Worm (Caenorhabditis elegans) whole organism, L1 larva: ENCODE measurements around the gene mms-19.

Experiments
- C04F5.9 ChIP-seq: sonication (generic microtip); optimal IDR thresholded peaks from 2 replicates; lab custom pipeline; 2016; ENCODE audit warnings: missing genetic modification characterization, missing compliant biosample characterization
- C16A3.4 ChIP-seq: fragments of 150-350 bp; optimal IDR thresholded peaks from 2 replicates; lab custom pipeline; 2014; ENCODE audit warnings: missing biosample characterization, missing genetic modification characterization
- aly-2 ChIP-seq: fragments of 150-350 bp; optimal IDR thresholded peaks from 2 replicates; lab custom pipeline; 2014; ENCODE audit warnings: missing biosample characterization, missing genetic modification characterization
- ama-1 ChIP-seq: fragments of 150-350 bp; optimal IDR thresholded peaks from 2 replicates; lab custom pipeline; 2014
- ceh-63 ChIP-seq: fragments of 200-800 bp; sonication (Bioruptor generic); optimal IDR thresholded peaks from 2 replicates; lab custom pipeline; 2018; ENCODE audit warnings: mild to moderate bottlenecking, missing genetic modification characterization, missing compliant biosample characterization
- ceh-82 ChIP-seq, 3 experiments: fragments of 150-350 bp in 1 of 3; sonication (generic microtip) in 2 of 3; optimal IDR thresholded peaks; 2 replicates each; lab custom pipeline; 2014 to 2017; ENCODE audit warnings: missing biosample characterization in 3 of 3, missing genetic modification characterization in 3 of 3
- ceh-88 ChIP-seq: fragments of 200-800 bp; sonication (Bioruptor generic); IDR thresholded peaks from 2 replicates; pipeline ENCODE4 v1.3.6; 2022; ENCODE audit warnings: missing genetic modification characterization, missing compliant biosample characterization
- ceh-90 ChIP-seq: sonication (generic microtip); optimal IDR thresholded peaks from 2 replicates; lab custom pipeline; 2016; ENCODE audit warnings: missing genetic modification characterization, missing compliant biosample characterization
- ces-1 ChIP-seq: fragments of 150-350 bp; optimal IDR thresholded peaks from 2 replicates; lab custom pipeline; 2014; ENCODE audit warnings: missing biosample characterization, missing genetic modification reagents, missing genetic modification characterization
- dpl-1 ChIP-seq, 3 experiments: fragments of 150-350 bp in 2 of 3; sonication (generic microtip) in 1 of 3; optimal IDR thresholded peaks; 2 replicates each; lab custom pipeline; 2014 to 2017; ENCODE audit warnings: missing biosample characterization in 3 of 3, missing genetic modification characterization in 3 of 3, missing genetic modification reagents in 3 of 3
- efl-3 ChIP-seq: fragments of 200-800 bp; sonication (Bioruptor generic); optimal IDR thresholded peaks from 2 replicates; lab custom pipeline; 2018; ENCODE audit warnings: mild to moderate bottlenecking, missing genetic modification characterization, missing compliant biosample characterization
- egl-13 ChIP-seq: sonication (generic microtip); optimal IDR thresholded peaks from 2 replicates; lab custom pipeline; 2016; ENCODE audit warnings: missing genotype, missing genetic modification reagents, missing genetic modification characterization, missing compliant biosample characterization
- elt-2 ChIP-seq: sonication (generic microtip); optimal IDR thresholded peaks from 2 replicates; lab custom pipeline; 2016; ENCODE audit warnings: missing genetic modification characterization, mild to moderate bottlenecking, inconsistent platforms, missing compliant biosample characterization, missing genetic modification reagents
- elt-3 ChIP-seq, 6 experiments: fragments of 150-350 bp in 1 of 6; sonication (generic microtip); optimal IDR thresholded peaks; 2 replicates each; lab custom pipeline; 2017 to 2018; ENCODE audit warnings: missing biosample characterization in 6 of 6, missing genetic modification characterization in 6 of 6, inconsistent platforms in 1 of 6
- ets-5 ChIP-seq: fragments of 200-800 bp; sonication (Bioruptor generic); IDR thresholded peaks from 2 replicates; pipeline ENCODE4 v1.3.6; 2022; ENCODE audit warnings: missing genetic modification characterization, missing compliant biosample characterization
- fkh-10 ChIP-seq: sonication (generic microtip); optimal IDR thresholded peaks from 2 replicates; lab custom pipeline; 2017; ENCODE audit warnings: missing biosample characterization, missing genetic modification reagents, missing genetic modification characterization
- fkh-8 ChIP-seq: sonication (generic microtip); optimal IDR thresholded peaks from 2 replicates; lab custom pipeline; 2016; ENCODE audit warnings: mild to moderate bottlenecking, missing genetic modification characterization, missing compliant biosample characterization
- fos-1 ChIP-seq: fragments of 150-350 bp; optimal IDR thresholded peaks from 2 replicates; lab custom pipeline; 2014; ENCODE audit warnings: missing biosample characterization, missing genetic modification characterization
- hlh-4 ChIP-seq: sonication (generic microtip); optimal IDR thresholded peaks from 2 replicates; lab custom pipeline; 2016; ENCODE audit warnings: mild to moderate bottlenecking, missing genetic modification characterization, missing compliant biosample characterization
- isw-1 ChIP-seq: fragments of 200-800 bp; sonication (Bioruptor generic); IDR thresholded peaks from 2 replicates; pipeline ENCODE4 v1.3.6; 2022; ENCODE audit warnings: missing genetic modification characterization, missing compliant biosample characterization
- jun-1 ChIP-seq: fragments of 150-350 bp; optimal IDR thresholded peaks from 2 replicates; lab custom pipeline; 2014; ENCODE audit warnings: missing biosample characterization, missing genetic modification reagents, missing genetic modification characterization
- lin-14 ChIP-seq: fragments of 200-800 bp; sonication (Bioruptor generic); optimal IDR thresholded peaks from 2 replicates; lab custom pipeline; 2018; ENCODE audit warnings: mild to moderate bottlenecking, missing genetic modification characterization, moderate library complexity, missing compliant biosample characterization
- lin-15B ChIP-seq: fragments of 150-350 bp; sonication (generic microtip); optimal IDR thresholded peaks from 3 replicates; lab custom pipeline; 2014; ENCODE audit warnings: missing biosample characterization, missing genetic modification characterization
- lsy-2 ChIP-seq, 2 experiments: fragments of 150-350 bp; optimal IDR thresholded peaks; 2 replicates each; lab custom pipeline; 2014; ENCODE audit warnings: missing biosample characterization in 2 of 2, missing genetic modification characterization in 2 of 2
- mep-1 ChIP-seq: fragments of 150-350 bp; optimal IDR thresholded peaks from 2 replicates; lab custom pipeline; 2014; ENCODE audit warnings: missing biosample characterization, missing genetic modification characterization
- nhr-12 ChIP-seq: sonication (generic microtip); optimal IDR thresholded peaks from 2 replicates; lab custom pipeline; 2017; ENCODE audit warnings: missing biosample characterization, missing genetic modification characterization
- nhr-19 ChIP-seq: fragments of 200-800 bp; sonication (Bioruptor generic); conservative IDR thresholded peaks from 2 replicates; pipeline ENCODE4 v1.3.6; 2022; ENCODE audit warnings: missing genetic modification characterization, missing compliant biosample characterization
- nhr-47 ChIP-seq: sonication (generic microtip); optimal IDR thresholded peaks from 2 replicates; lab custom pipeline; 2016; ENCODE audit warnings: mild to moderate bottlenecking, missing genetic modification characterization, moderate library complexity, missing compliant biosample characterization
- nhr-71 ChIP-seq: sonication (generic microtip); optimal IDR thresholded peaks from 2 replicates; lab custom pipeline; 2016; ENCODE audit warnings: mild to moderate bottlenecking, missing genetic modification characterization, moderate library complexity, missing compliant biosample characterization
- nhr-84 ChIP-seq: sonication (generic microtip); optimal IDR thresholded peaks from 2 replicates; lab custom pipeline; 2017; ENCODE audit warnings: missing biosample characterization, missing genetic modification characterization
- nhr-85 ChIP-seq: sonication (generic microtip); peaks from one replicate; lab custom pipeline; 2016; ENCODE audit warnings: missing genetic modification characterization, inconsistent platforms, missing compliant biosample characterization
- pag-3 ChIP-seq: sonication (generic microtip); optimal IDR thresholded peaks from 2 replicates; lab custom pipeline; 2017; ENCODE audit warnings: missing genetic modification characterization, mild to moderate bottlenecking, missing compliant biosample characterization, antibody characterized with exemption, borderline replicate concordance; ENCODE audit not compliant: insufficient read depth
- pax-3 ChIP-seq: fragments of 200-800 bp; sonication (Bioruptor generic); optimal IDR thresholded peaks from 2 replicates; lab custom pipeline; 2018; ENCODE audit warnings: mild to moderate bottlenecking, missing genetic modification characterization, moderate library complexity, missing compliant biosample characterization
- rnt-1 ChIP-seq: sonication (generic microtip); optimal IDR thresholded peaks from 2 replicates; lab custom pipeline; 2016; ENCODE audit warnings: mild to moderate bottlenecking, missing genetic modification characterization, moderate library complexity, missing compliant biosample characterization
- snu-23 ChIP-seq: sonication (generic microtip); optimal IDR thresholded peaks from 2 replicates; lab custom pipeline; 2016; ENCODE audit warnings: missing genetic modification characterization, missing compliant biosample characterization
- sox-4 ChIP-seq: sonication (generic microtip); optimal IDR thresholded peaks from 2 replicates; lab custom pipeline; 2016; ENCODE audit warnings: missing genetic modification characterization, missing compliant biosample characterization
- sptf-1 ChIP-seq: fragments of 150-350 bp; optimal IDR thresholded peaks from 2 replicates; lab custom pipeline; 2014; ENCODE audit warnings: missing biosample characterization, missing genetic modification characterization
- tlp-1 ChIP-seq: fragments of 150-350 bp; optimal IDR thresholded peaks from 2 replicates; lab custom pipeline; 2014; ENCODE audit warnings: missing biosample characterization, missing genetic modification characterization
- unc-130 ChIP-seq: fragments of 150-350 bp; optimal IDR thresholded peaks from 2 replicates; lab custom pipeline; 2017; ENCODE audit warnings: missing biosample characterization, missing genetic modification characterization, inconsistent platforms
- unc-86 ChIP-seq: sonication (generic microtip); optimal IDR thresholded peaks from 2 replicates; lab custom pipeline; 2016; ENCODE audit warnings: missing genetic modification characterization, missing compliant biosample characterization
- unc-98 ChIP-seq: fragments of 200-800 bp; sonication (Bioruptor generic); IDR thresholded peaks from 2 replicates; pipeline ENCODE4 v1.3.6; 2022; ENCODE audit warnings: missing genetic modification characterization, missing compliant biosample characterization
- vab-15 ChIP-seq: sonication (generic microtip); optimal IDR thresholded peaks from 2 replicates; lab custom pipeline; 2017; ENCODE audit warnings: missing genotype, mild to moderate bottlenecking, missing genetic modification characterization, missing compliant biosample characterization
- ztf-4 ChIP-seq: fragments of 150-350 bp; optimal IDR thresholded peaks from 2 replicates; lab custom pipeline; 2014; ENCODE audit warnings: missing biosample characterization, missing genetic modification characterization

mms-19 gene

ce11 chrV:5538500-5538899 is 24.4 kb downstream of the mms-19 start, which contains the start of gene cft-1:
TSS of gene cft-1 (plus strand) at chrV:5538800.
- TF ChIP-seq ceh-63 (no peak), lin-15B (tag; lab: Kevin White, UChicago) (no peak), C04F5.9 (tag; lab: Kevin White, UChicago) (no peak), dpl-1 (GFP tag; optimal IDR thresholded peaks at IDR 0.05; lab: Kevin White, UChicago) (no peak), C16A3.4 (tag; lab: Kevin White, UChicago) (no peak), efl-3 (GFP tag; lab: Kevin White, UChicago) (no peak), rnt-1 (tag; lab: Kevin White, UChicago) (no peak), unc-130 (no peak), pag-3 (no peak), lin-14 (no peak), ets-5 (GFP tag; lab: Robert Waterston, UW) (no peak), ces-1 (no peak), fos-1 (tag; lab: Kevin White, UChicago) (no peak), vab-15 (no peak), sptf-1 (tag; lab: Kevin White, UChicago) (no peak), hlh-4 (tag; lab: Kevin White, UChicago) (no peak)
- TF ChIP-seq, all 84 proteins: peak for 0

- TF ChIP-seq tlp-1 (tag; lab: Kevin White, UChicago) (no peak), egl-13 (no peak), ceh-82 (tag; optimal IDR thresholded peaks at IDR 0.05; lab: Kevin White, UChicago) (no peak), isw-1 (GFP tag; lab: Robert Waterston, UW) (no peak), unc-86 (tag; lab: Kevin White, UChicago) (no peak), snu-23 (GFP tag; lab: Kevin White, UChicago) (no peak), elt-3 (tag; optimal IDR thresholded peaks at IDR 0.05; lab: Kevin White, UChicago) (no peak), ceh-88 (GFP tag; lab: Robert Waterston, UW) (no peak), ama-1 (lab: Kevin White, UChicago) (no peak), nhr-12 (tag; lab: Kevin White, UChicago) (no peak), ztf-4 (tag; lab: Kevin White, UChicago) (no peak), fkh-10 (GFP tag; lab: Kevin White, UChicago) (no peak), ceh-90 (tag; lab: Kevin White, UChicago) (no peak), elt-2 (tag; lab: Kevin White, UChicago) (no peak), sox-4 (tag; lab: Kevin White, UChicago) (no peak), unc-98 (GFP tag; lab: Robert Waterston, UW) (no peak), lsy-2 (tag; optimal IDR thresholded peaks at IDR 0.05; lab: Kevin White, UChicago) (no peak), jun-1 (tag; lab: Kevin White, UChicago) (no peak)
- TF ChIP-seq, all 84 proteins: peak for 0
Measured at ce11 chrV:5548051-5548450, 33.9 kb downstream of the mms-19 start, which contains the start of gene ugt-48. TSS of gene ugt-48 (minus strand) at chrV:5548062.

- no peak for TF ChIP-seq unc-86 (tag; lab: Kevin White, UChicago)
- no peak for TF ChIP-seq ceh-82 (tag; optimal IDR thresholded peaks at IDR 0.05; lab: Kevin White, UChicago)
- no peak for TF ChIP-seq fkh-8 (tag; lab: Kevin White, UChicago)
- no peak for TF ChIP-seq nhr-19 (GFP tag; lab: Robert Waterston, UW)
- TF ChIP-seq vab-15: no peak
- TF ChIP-seq egl-13: no peak
- TF ChIP-seq ztf-4 (tag; lab: Kevin White, UChicago): no peak
- no peak for TF ChIP-seq nhr-47 (tag; lab: Kevin White, UChicago)
- no peak for TF ChIP-seq mep-1
- no peak for TF ChIP-seq nhr-71 (tag; lab: Kevin White, UChicago)
- no peak for TF ChIP-seq lin-14
- no peak for TF ChIP-seq fkh-10 (GFP tag; lab: Kevin White, UChicago)
- no peak for TF ChIP-seq C16A3.4 (tag; lab: Kevin White, UChicago)
- no peak for TF ChIP-seq aly-2 (tag; lab: Kevin White, UChicago)
- no peak for TF ChIP-seq ama-1 (lab: Kevin White, UChicago)
- no peak for TF ChIP-seq nhr-84
- no peak for TF ChIP-seq nhr-85 (tag; lab: Kevin White, UChicago)
- no peak for TF ChIP-seq pax-3
- no peak for TF ChIP-seq tlp-1 (tag; lab: Kevin White, UChicago)
- TF ChIP-seq, all 84 proteins: peak for 0
Measured at ce11 chrV:5548497-5548896, 34.3 kb downstream of the mms-19 start.
